Fruit fly (Drosophila melanogaster): ENCODE measurements around the gene CG43246.
A peak's percentile ranks its signal among the peaks of the same experiment; 100 is the strongest.

CG43246 gene

dm6 chr3L:14544987-14545943 is 8.8 kb downstream of the CG43246 start (continued):
- TF ChIP-seq CG14965 (GFP tag; optimal IDR thresholded peaks at IDR 0.05; ENCODE audit: borderline replicate concordance) (no peak), Hmr (GFP tag; optimal IDR thresholded peaks at IDR 0.05) (peak; percentile 43), CG31441 (GFP tag; IDR thresholded peaks at IDR 0.05) (peak; percentile 74; the same call in 1 of the 2 replicates), trem (tag; optimal IDR thresholded peaks at IDR 0.05) (peak; percentile 27), BEAF-32 (GFP tag; optimal IDR thresholded peaks at IDR 0.05) (no peak), E2f2 (GFP tag; IDR thresholded peaks at IDR 0.05) (peak; percentile 19; the same call in 1 of the 2 replicates), CG12104 (GFP tag; optimal IDR thresholded peaks at IDR 0.05) (peak; percentile 44), CG3163 (GFP tag; optimal IDR thresholded peaks at IDR 0.05) (peak; percentile 6), klu (GFP tag; IDR thresholded peaks at IDR 0.05) (no peak), CG10209 (GFP tag; optimal IDR thresholded peaks at IDR 0.05) (peak; percentile 53), D19A (tag; optimal IDR thresholded peaks at IDR 0.05) (peak; percentile 31), CG8924 (tag; optimal IDR thresholded peaks at IDR 0.05) (peak; percentile 69), Xbp1 (GFP tag; optimal IDR thresholded peaks at IDR 0.05) (peak; percentile 56), kah (GFP tag; optimal IDR thresholded peaks at IDR 0.05) (peak; percentile 37), ro (GFP tag; IDR thresholded peaks at IDR 0.05) (no peak), Ssrp (tag; optimal IDR thresholded peaks at IDR 0.05) (peak; percentile 49), lmd (GFP tag; IDR thresholded peaks at IDR 0.05) (peak; percentile 57), CG13624 (GFP tag; optimal IDR thresholded peaks at IDR 0.05) (peak; percentile 11), ems (GFP tag; optimal IDR thresholded peaks at IDR 0.05) (peak; percentile 59), grau (tag; optimal IDR thresholded peaks at IDR 0.05) (peak; percentile 65), HLH54F (GFP tag; optimal IDR thresholded peaks at IDR 0.05) (peak; percentile 0), CG7357 (GFP tag; IDR thresholded peaks at IDR 0.05) (no peak), Fer1 (GFP tag; optimal IDR thresholded peaks at IDR 0.05) (peak; percentile 8), CG17385 (GFP tag; optimal IDR thresholded peaks at IDR 0.05) (peak; percentile 48), nerfin-2 (GFP tag; IDR thresholded peaks at IDR 0.05; ENCODE audit: partially characterized antibody) (peak; percentile 16; the same call in 1 of the 2 replicates), CG6854 (GFP tag; optimal IDR thresholded peaks at IDR 0.05) (peak; percentile 13), NfI (GFP tag; optimal IDR thresholded peaks at IDR 0.05) (peak; percentile 24), CG16779 (GFP tag; IDR thresholded peaks at IDR 0.05) (no peak), esg (GFP tag; conservative IDR thresholded peaks at IDR 0.05) (no peak), Ravus (GFP tag; IDR thresholded peaks at IDR 0.05) (no peak), CG15514 (GFP tag; optimal IDR thresholded peaks at IDR 0.05) (peak; percentile 29), CG9609 (GFP tag; optimal IDR thresholded peaks at IDR 0.05) (peak; percentile 4), cato (GFP tag; optimal IDR thresholded peaks at IDR 0.05; ENCODE audit: borderline replicate concordance) (peak; percentile 53), Scr (GFP tag; IDR thresholded peaks at IDR 0.05; ENCODE audit: partially characterized antibody) (no peak), ind (GFP tag; optimal IDR thresholded peaks at IDR 0.05) (peak; percentile 30), CG11093 (GFP tag; IDR thresholded peaks at IDR 0.05) (0 out of 3 replicates have a peak, but pooled peaks have one; percentile 34), ftz-f1 (GFP tag; optimal IDR thresholded peaks at IDR 0.05) (peak; percentile 17)

dm6 chr3L:14546918-14547533 is 10.6 kb downstream of the CG43246 start:
- peak; percentile 1 for TF ChIP-seq Fer1 (GFP tag; optimal IDR thresholded peaks at IDR 0.05)
- peak; percentile 93 for TF ChIP-seq ftz-f1 (GFP tag; optimal IDR thresholded peaks at IDR 0.05)
- peak; percentile 68 for TF ChIP-seq sug (tag; optimal IDR thresholded peaks at IDR 0.05)
- no peak for TF ChIP-seq CG7556 (GFP tag; optimal IDR thresholded peaks at IDR 0.05)
- peak; percentile 27 for TF ChIP-seq grn (GFP tag; optimal IDR thresholded peaks at IDR 0.05)
- peak; percentile 68 for TF ChIP-seq CG15479 (GFP tag; optimal IDR thresholded peaks at IDR 0.05)
- no peak for TF ChIP-seq dan (GFP tag; IDR thresholded peaks at IDR 0.05)
- peak; percentile 23 for TF ChIP-seq CG7987 (GFP tag; optimal IDR thresholded peaks at IDR 0.05)
- TF ChIP-seq CG5953 (GFP tag; IDR thresholded peaks at IDR 0.05), result 0 out of 2 replicates have a peak, but pooled peaks have one; percentile 30
- peak; percentile 63 for TF ChIP-seq CG34376 (GFP tag; optimal IDR thresholded peaks at IDR 0.05)
- TF ChIP-seq slbo (GFP tag; IDR thresholded peaks at IDR 0.05), result 0 out of 2 replicates have a peak, but pooled peaks have one; percentile 3
- TF ChIP-seq CG16779 (GFP tag; IDR thresholded peaks at IDR 0.05), result 0 out of 2 replicates have a peak, but pooled peaks have one; percentile 21
- peak; percentile 28 for TF ChIP-seq kni (GFP tag; optimal IDR thresholded peaks at IDR 0.05)
- TF ChIP-seq CG10543 (GFP tag; optimal IDR thresholded peaks at IDR 0.05), result peak; percentile 22
